Worm (Caenorhabditis elegans) whole organism, L4 larva: ENCODE measurements around the gene usp-50.

Experiments used
- ama-1 ChIP-seq: fragments of 150-350 bp; optimal IDR thresholded peaks from 2 replicates; lab custom pipeline; 2014; ENCODE audit warnings: inconsistent platforms, mixed read lengths
- arid-1 ChIP-seq: fragments of 200-800 bp; sonication (Bioruptor generic); conservative IDR thresholded peaks from 2 replicates; pipeline ENCODE4 v1.3.6; 2022; ENCODE audit warnings: missing genetic modification reagents, missing genetic modification characterization, missing compliant biosample characterization
- ceh-44 ChIP-seq: fragments of 200-800 bp; sonication (Bioruptor generic); IDR thresholded peaks from 2 replicates; pipeline ENCODE4 v1.3.6; 2022; ENCODE audit warnings: missing genetic modification reagents, missing genetic modification characterization, missing compliant biosample characterization
- dve-1 ChIP-seq: sonication (generic microtip); optimal IDR thresholded peaks from 2 replicates; lab custom pipeline; 2017; ENCODE audit warnings: antibody characterized with exemption, mild to moderate bottlenecking, missing genetic modification characterization, missing compliant biosample characterization; ENCODE audit not compliant: insufficient read depth
- fos-1 ChIP-seq: fragments of 150-350 bp; optimal IDR thresholded peaks from 2 replicates; lab custom pipeline; 2014; ENCODE audit warnings: missing biosample characterization, missing genetic modification characterization
- snpc-4 ChIP-seq: fragments of 150-350 bp; optimal IDR thresholded peaks from 2 replicates; lab custom pipeline; 2014; ENCODE audit warnings: missing biosample characterization, missing genetic modification characterization
- unc-39 ChIP-seq: sonication (generic microtip); optimal IDR thresholded peaks from 2 replicates; lab custom pipeline; 2017; ENCODE audit warnings: missing biosample characterization, missing genetic modification characterization

ce11 chrV:17966747-17967146, 42.0 kb downstream of the usp-50 start, which contains the start of gene gck-3:
- no peak for TF ChIP-seq snpc-4
- TF ChIP-seq ama-1, result no peak
- no peak for TF ChIP-seq unc-39 (tag; lab: Kevin White, UChicago)
- TF ChIP-seq dve-1, result no peak
- TF ChIP-seq arid-1, result no peak
- no peak for TF ChIP-seq fos-1 (tag; lab: Kevin White, UChicago)
- TF ChIP-seq ceh-44 (GFP tag; lab: Robert Waterston, UW), result no peak
